Fruit fly (Drosophila melanogaster): ENCODE measurements around the gene CG46399.

Gene CG46399

dm6 chrX:14846116-14846614, 12.9 kb upstream of the CG46399 start (continued):
- no peak for TF ChIP-seq CG11093 (GFP tag; IDR thresholded peaks at IDR 0.05)
- TF ChIP-seq Usf (GFP tag; optimal IDR thresholded peaks at IDR 0.05): no peak
- no peak for TF ChIP-seq CG7271 (tag; optimal IDR thresholded peaks at IDR 0.05)
- TF ChIP-seq Bteb2 (GFP tag; optimal IDR thresholded peaks at IDR 0.05): no peak
- TF ChIP-seq Optix (GFP tag; IDR thresholded peaks at IDR 0.05): no peak
- TF ChIP-seq CG2129 (GFP tag; IDR thresholded peaks at IDR 0.05; ENCODE audit: partially characterized antibody): no peak
- no peak for TF ChIP-seq ems (GFP tag; optimal IDR thresholded peaks at IDR 0.05)
- TF ChIP-seq CG15601 (tag; optimal IDR thresholded peaks at IDR 0.05): peak; percentile 37
- TF ChIP-seq Dll (GFP tag; IDR thresholded peaks at IDR 0.05; ENCODE audit: partially characterized antibody): no peak
- no peak for TF ChIP-seq Stat92E (GFP tag; optimal IDR thresholded peaks at IDR 0.05)
- no peak for TF ChIP-seq Chrac-16 (GFP tag; optimal IDR thresholded peaks at IDR 0.05)
- TF ChIP-seq CG14014 (GFP tag; IDR thresholded peaks at IDR 0.05): no peak
- TF ChIP-seq crol (GFP tag; IDR thresholded peaks at IDR 0.05): no peak
- peak; percentile 14 for TF ChIP-seq grau (tag; optimal IDR thresholded peaks at IDR 0.05)
- no peak for TF ChIP-seq gro (GFP tag; optimal IDR thresholded peaks at IDR 0.05)
- no peak for TF ChIP-seq CG12219 (GFP tag; optimal IDR thresholded peaks at IDR 0.05)
- no peak for TF ChIP-seq Hmr (GFP tag; optimal IDR thresholded peaks at IDR 0.05)
- TF ChIP-seq Lim3 (GFP tag; IDR thresholded peaks at IDR 0.05): no peak
- TF ChIP-seq CG32532 (GFP tag; IDR thresholded peaks at IDR 0.05): no peak
- TF ChIP-seq odd (GFP tag; optimal IDR thresholded peaks at IDR 0.05): no peak
- peak; percentile 34 for TF ChIP-seq CG2712 (tag; optimal IDR thresholded peaks at IDR 0.05)
- TF ChIP-seq PHDP (tag; optimal IDR thresholded peaks at IDR 0.05): peak; percentile 31
- no peak for TF ChIP-seq C15 (GFP tag; IDR thresholded peaks at IDR 0.05)
- TF ChIP-seq Opbp (GFP tag; IDR thresholded peaks at IDR 0.05; ENCODE audit: partially characterized antibody): no peak
- no peak for TF ChIP-seq ftz-f1 (GFP tag; optimal IDR thresholded peaks at IDR 0.05)
- TF ChIP-seq stwl (tag; optimal IDR thresholded peaks at IDR 0.05): no peak
- TF ChIP-seq CG8765 (GFP tag; IDR thresholded peaks at IDR 0.05): no peak
- TF ChIP-seq Xbp1 (GFP tag; optimal IDR thresholded peaks at IDR 0.05): peak; percentile 21
- no peak for TF ChIP-seq sr (GFP tag; IDR thresholded peaks at IDR 0.05)
- peak; percentile 10 for TF ChIP-seq CoRest (tag; optimal IDR thresholded peaks at IDR 0.05)
- TF ChIP-seq Ssrp (tag; optimal IDR thresholded peaks at IDR 0.05): peak; percentile 6
- peak; percentile 68 for TF ChIP-seq CG10979 (tag; optimal IDR thresholded peaks at IDR 0.05)
- TF ChIP-seq Sox102F (GFP tag; optimal IDR thresholded peaks at IDR 0.05): peak; percentile 5
- peak; percentile 53 for TF ChIP-seq CG2678 (tag; optimal IDR thresholded peaks at IDR 0.05)
- TF ChIP-seq CG6683 (GFP tag; optimal IDR thresholded peaks at IDR 0.05): no peak
- no peak for TF ChIP-seq seq (GFP tag; IDR thresholded peaks at IDR 0.05)
- TF ChIP-seq D (optimal IDR thresholded peaks at IDR 0.05): no peak
- TF ChIP-seq D (GFP tag; optimal IDR thresholded peaks at IDR 0.05): no peak
- no peak for TF ChIP-seq lilli (GFP tag; optimal IDR thresholded peaks at IDR 0.05)
- TF ChIP-seq bigmax (GFP tag; optimal IDR thresholded peaks at IDR 0.05): no peak
- no peak for TF ChIP-seq Hsf (GFP tag; optimal IDR thresholded peaks at IDR 0.05)
- peak; percentile 49 for TF ChIP-seq dmrt11E (tag; optimal IDR thresholded peaks at IDR 0.05)
- no peak for TF ChIP-seq cato (GFP tag; optimal IDR thresholded peaks at IDR 0.05; ENCODE audit: borderline replicate concordance)
- no peak for TF ChIP-seq dm (GFP tag; optimal IDR thresholded peaks at IDR 0.05)
- TF ChIP-seq Lhr (GFP tag; optimal IDR thresholded peaks at IDR 0.05): no peak
- no peak for TF ChIP-seq esg (GFP tag; conservative IDR thresholded peaks at IDR 0.05)
- TF ChIP-seq CG2889 (GFP tag; IDR thresholded peaks at IDR 0.05): no peak
- no peak for TF ChIP-seq Awh (GFP tag; IDR thresholded peaks at IDR 0.05)
- no peak for TF ChIP-seq gcm2 (GFP tag; optimal IDR thresholded peaks at IDR 0.05)
- no peak for TF ChIP-seq CG17568 (GFP tag; optimal IDR thresholded peaks at IDR 0.05)
- TF ChIP-seq E2f2 (GFP tag; IDR thresholded peaks at IDR 0.05): no peak
